Fruit fly (Drosophila melanogaster): Measurements from ENCODE around the gene CG12496.

DNA sequence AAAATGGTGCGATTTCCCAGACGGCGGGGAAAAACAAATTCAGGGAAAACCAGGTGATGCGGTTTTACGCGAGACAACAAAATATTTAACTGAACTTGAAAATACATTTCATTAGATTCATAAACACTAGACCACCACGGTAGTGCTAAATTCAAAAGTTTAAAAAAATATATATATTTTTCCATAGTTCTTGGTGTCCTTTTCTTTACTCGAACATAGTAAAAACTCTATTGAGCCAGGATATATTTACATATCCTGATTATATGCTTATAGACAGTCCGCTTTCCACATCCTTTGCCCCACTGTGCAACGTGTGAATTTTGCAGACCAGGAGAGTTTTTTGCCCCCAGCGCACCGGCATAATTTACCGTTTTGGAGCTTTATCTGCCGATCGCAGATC, 45.3 kb downstream of the CG12496 start:
- TF ChIP-seq Gug (GFP tag; IDR thresholded peaks at IDR 0.05): peak; percentile 50; the same call in 1 of the 2 replicates
- TF ChIP-seq Hr38 (GFP tag; optimal IDR thresholded peaks at IDR 0.05): no peak
- peak; percentile 64 for TF ChIP-seq net (GFP tag; optimal IDR thresholded peaks at IDR 0.05)
- no peak for TF ChIP-seq CG9139 (GFP tag; optimal IDR thresholded peaks at IDR 0.05)
- no peak for TF ChIP-seq Ets96B (tag; optimal IDR thresholded peaks at IDR 0.05)
- peak; percentile 89 for TF ChIP-seq CG8119 (GFP tag; IDR thresholded peaks at IDR 0.05)
- peak; percentile 43 for TF ChIP-seq Sox15 (GFP tag; optimal IDR thresholded peaks at IDR 0.05)
- peak; percentile 90 for TF ChIP-seq svp (GFP tag)
- TF ChIP-seq Blimp-1 (GFP tag; optimal IDR thresholded peaks at IDR 0.05): peak; percentile 37
- TF ChIP-seq CG1621 (tag; optimal IDR thresholded peaks at IDR 0.05): no peak
- no peak for TF ChIP-seq Eip93F (GFP tag; optimal IDR thresholded peaks at IDR 0.05)
- TF ChIP-seq CG15336 (GFP tag; IDR thresholded peaks at IDR 0.05): peak; percentile 85
- peak; percentile 78 for TF ChIP-seq CG6276 (GFP tag; optimal IDR thresholded peaks at IDR 0.05)
- TF ChIP-seq OdsH (GFP tag; optimal IDR thresholded peaks at IDR 0.05): peak; percentile 75

All from whole organism, prepupa.